Worm (Caenorhabditis elegans) whole organism, L4 larva: Measurements from ENCODE around the gene btb-5.
A peak's percentile ranks its signal among the peaks of the same experiment; 100 is the strongest.

Experiments used
- F37D6.2 ChIP-seq: sonication (generic microtip); optimal IDR thresholded peaks from 2 replicates; lab custom pipeline; 2016; ENCODE audit warnings: mild to moderate bottlenecking, missing genetic modification characterization, missing compliant biosample characterization
- T20F7.1 ChIP-seq: fragments of 200-800 bp; sonication (Bioruptor generic); optimal IDR thresholded peaks from 2 replicates; lab custom pipeline; 2018; ENCODE audit warnings: mild to moderate bottlenecking, missing genetic modification characterization, missing compliant biosample characterization
- aha-1 ChIP-seq: fragments of 150-350 bp; peaks from one replicate; lab custom pipeline; 2014; ENCODE audit warnings: missing biosample characterization, missing genetic modification characterization
- arid-1 ChIP-seq: fragments of 200-800 bp; sonication (Bioruptor generic); conservative IDR thresholded peaks from 2 replicates; pipeline ENCODE4 v1.3.6; 2022; ENCODE audit warnings: missing genetic modification reagents, missing genetic modification characterization, missing compliant biosample characterization
- ceh-20 ChIP-seq: fragments of 200-800 bp; sonication (Bioruptor generic); IDR thresholded peaks from 2 replicates; pipeline ENCODE4 v1.3.6; 2022; ENCODE audit warnings: missing genetic modification reagents, missing genetic modification characterization, missing compliant biosample characterization
- ces-1 ChIP-seq: fragments of 150-350 bp; sonication (generic microtip); optimal IDR thresholded peaks from 4 replicates; lab custom pipeline; 2014; ENCODE audit warnings: missing biosample characterization, missing genetic modification reagents, missing genetic modification characterization
- daf-16 ChIP-seq, 3 experiments: sonication (generic microtip); optimal IDR thresholded peaks; 2 replicates each; lab custom pipeline; 2016 to 2017; ENCODE audit warnings: missing genetic modification characterization in 3 of 3, missing genetic modification reagents in 3 of 3, mild to moderate bottlenecking in 2 of 3, missing compliant biosample characterization in 2 of 3, missing biosample characterization in 1 of 3, moderate library complexity in 1 of 3
- dmd-6 ChIP-seq: fragments of 200-800 bp; sonication (Bioruptor generic); IDR thresholded peaks from 2 replicates; pipeline ENCODE4 v1.3.6; 2022; ENCODE audit warnings: missing genetic modification reagents, missing genetic modification characterization, missing compliant biosample characterization
- dmd-9 ChIP-seq: fragments of 200-800 bp; sonication (Bioruptor generic); IDR thresholded peaks from 2 replicates; pipeline ENCODE4 v1.3.6; 2022; ENCODE audit warnings: missing genetic modification reagents, missing genetic modification characterization, missing compliant biosample characterization
- duxl-1 ChIP-seq: sonication (generic microtip); optimal IDR thresholded peaks from 2 replicates; lab custom pipeline; 2016; ENCODE audit warnings: mild to moderate bottlenecking, missing genetic modification characterization, moderate library complexity, missing compliant biosample characterization; ENCODE audit not compliant: poor library complexity
- egl-43 ChIP-seq: fragments of 200-800 bp; sonication (Bioruptor generic); IDR thresholded peaks from 2 replicates; pipeline ENCODE4 v1.3.6; 2022; ENCODE audit warnings: missing genetic modification reagents, missing genetic modification characterization, missing compliant biosample characterization
- fos-1 ChIP-seq: fragments of 150-350 bp; optimal IDR thresholded peaks from 2 replicates; lab custom pipeline; 2014; ENCODE audit warnings: missing biosample characterization, missing genetic modification characterization
- hif-1 ChIP-seq, 2 experiments: sonication (generic microtip); optimal IDR thresholded peaks; 2 replicates each; lab custom pipeline; 2016 to 2017; ENCODE audit warnings: missing compliant biosample characterization in 2 of 2, missing genetic modification characterization in 2 of 2, missing genetic modification reagents in 2 of 2, missing genotype in 2 of 2, mild to moderate bottlenecking in 1 of 2
- hlh-11 ChIP-seq: fragments of 200-800 bp; sonication (Bioruptor generic); optimal IDR thresholded peaks from 2 replicates; lab custom pipeline; 2018; ENCODE audit warnings: mild to moderate bottlenecking, missing genetic modification characterization, missing compliant biosample characterization
- hlh-30 ChIP-seq: sonication (generic microtip); optimal IDR thresholded peaks from 2 replicates; lab custom pipeline; 2017; ENCODE audit warnings: antibody characterized with exemption, mild to moderate bottlenecking, missing genetic modification characterization, missing compliant biosample characterization; ENCODE audit not compliant: insufficient read depth
- hmg-1.1 ChIP-seq: fragments of 200-800 bp; sonication (Bioruptor generic); IDR thresholded peaks from 2 replicates; pipeline ENCODE4 v1.3.6; 2022; ENCODE audit warnings: missing genetic modification reagents, missing genetic modification characterization, missing compliant biosample characterization
- lin-15B ChIP-seq: fragments of 150-350 bp; sonication (generic microtip); optimal IDR thresholded peaks from 3 replicates; lab custom pipeline; 2014; ENCODE audit warnings: missing biosample characterization, missing genetic modification characterization
- lin-38 ChIP-seq: fragments of 200-800 bp; sonication (Bioruptor generic); IDR thresholded peaks from 2 replicates; pipeline ENCODE4 v1.3.6; 2022; ENCODE audit warnings: missing genetic modification reagents, missing genetic modification characterization, missing compliant biosample characterization
- lin-39 ChIP-seq: fragments of 150-350 bp; optimal IDR thresholded peaks from 2 replicates; lab custom pipeline; 2014; ENCODE audit warnings: missing biosample characterization, missing genetic modification reagents, missing genetic modification characterization
- lir-3 ChIP-seq: sonication (generic microtip); optimal IDR thresholded peaks from 2 replicates; lab custom pipeline; 2016; ENCODE audit warnings: mild to moderate bottlenecking, missing genetic modification characterization, missing compliant biosample characterization
- lsy-2 ChIP-seq, 2 experiments: fragments of 150-350 bp in 1 of 2; sonication (generic microtip) in 1 of 2; optimal IDR thresholded peaks; 2 replicates each; lab custom pipeline; 2014 to 2017; ENCODE audit warnings: missing biosample characterization in 2 of 2, missing genetic modification characterization in 2 of 2
- madf-5 ChIP-seq, 2 experiments: fragments of 200-800 bp; sonication (Bioruptor generic); IDR thresholded peaks; 2 replicates each; pipeline ENCODE4 v1.3.6; 2022; ENCODE audit warnings: missing compliant biosample characterization in 2 of 2, missing genetic modification characterization in 2 of 2
- mdl-1 ChIP-seq, 2 experiments: fragments of 150-350 bp in 1 of 2; sonication (generic microtip) in 1 of 2; optimal IDR thresholded peaks; 2 replicates each; lab custom pipeline; 2014 to 2017; ENCODE audit warnings: missing biosample characterization in 2 of 2, missing genetic modification characterization in 2 of 2
- mep-1 ChIP-seq: fragments of 150-350 bp; sonication (generic microtip); optimal IDR thresholded peaks from 3 replicates; lab custom pipeline; 2014; ENCODE audit warnings: missing biosample characterization, missing genetic modification characterization
- nhr-111 ChIP-seq: fragments of 200-800 bp; sonication (Bioruptor generic); optimal IDR thresholded peaks from 2 replicates; lab custom pipeline; 2018; ENCODE audit warnings: mild to moderate bottlenecking, missing genetic modification characterization, missing compliant biosample characterization
- nhr-237 ChIP-seq: sonication (generic microtip); optimal IDR thresholded peaks from 2 replicates; lab custom pipeline; 2017; ENCODE audit warnings: missing biosample characterization, missing genetic modification characterization
- nhr-25 ChIP-seq: sonication (generic microtip); optimal IDR thresholded peaks from 2 replicates; lab custom pipeline; 2017; ENCODE audit warnings: missing genetic modification characterization, mild to moderate bottlenecking, missing compliant biosample characterization, antibody characterized with exemption, moderate library complexity, borderline replicate concordance; ENCODE audit not compliant: insufficient read depth
- nhr-41 ChIP-seq: fragments of 200-800 bp; sonication (Bioruptor generic); IDR thresholded peaks from 2 replicates; pipeline ENCODE4 v1.3.6; 2022; ENCODE audit warnings: missing genetic modification reagents, missing genetic modification characterization, missing compliant biosample characterization
- nhr-42 ChIP-seq: fragments of 200-800 bp; sonication (Bioruptor generic); IDR thresholded peaks from 2 replicates; pipeline ENCODE4 v1.3.6; 2022; ENCODE audit warnings: missing genetic modification characterization, missing compliant biosample characterization
- nhr-48 ChIP-seq: sonication (generic microtip); optimal IDR thresholded peaks from 2 replicates; lab custom pipeline; 2016; ENCODE audit warnings: mild to moderate bottlenecking, missing genetic modification characterization, missing compliant biosample characterization
- saeg-2 ChIP-seq: fragments of 200-800 bp; sonication (Bioruptor generic); IDR thresholded peaks from 2 replicates; pipeline ENCODE4 v1.3.6; 2022; ENCODE audit warnings: missing genetic modification reagents, missing genetic modification characterization, missing compliant biosample characterization
- set-16 ChIP-seq: fragments of 200-800 bp; sonication (Bioruptor generic); IDR thresholded peaks from 2 replicates; pipeline ENCODE4 v1.3.6; 2022; ENCODE audit warnings: missing genetic modification reagents, missing genetic modification characterization, missing compliant biosample characterization
- snpc-4 ChIP-seq: fragments of 150-350 bp; optimal IDR thresholded peaks from 2 replicates; lab custom pipeline; 2014; ENCODE audit warnings: missing biosample characterization, missing genetic modification characterization
- spr-3 ChIP-seq: fragments of 200-800 bp; sonication (Bioruptor generic); optimal IDR thresholded peaks from 2 replicates; lab custom pipeline; 2018; ENCODE audit warnings: mild to moderate bottlenecking, missing genetic modification characterization, missing compliant biosample characterization
- tag-97 ChIP-seq: fragments of 200-800 bp; sonication (Bioruptor generic); IDR thresholded peaks from 2 replicates; pipeline ENCODE4 v1.3.6; 2022; ENCODE audit warnings: missing genetic modification characterization, missing compliant biosample characterization
- unc-39 ChIP-seq: sonication (generic microtip); optimal IDR thresholded peaks from 2 replicates; lab custom pipeline; 2017; ENCODE audit warnings: missing biosample characterization, missing genetic modification characterization
- unc-62 ChIP-seq, 3 experiments: fragments of 150-350 bp in 1 of 3; sonication (generic microtip); optimal IDR thresholded peaks in 2 of 3; peaks in 1 of 3; 1 replicate in 1 of 3; 2 replicates in 2 of 3; lab custom pipeline; 2014 to 2017; ENCODE audit warnings: missing biosample characterization in 3 of 3, missing genetic modification characterization in 3 of 3, missing genetic modification reagents in 3 of 3, missing genotype in 1 of 3
- zag-1 ChIP-seq: fragments of 150-350 bp; optimal IDR thresholded peaks from 2 replicates; lab custom pipeline; 2014; ENCODE audit warnings: missing biosample characterization, missing genetic modification characterization
- zfp-3 ChIP-seq: fragments of 200-800 bp; sonication (Bioruptor generic); conservative IDR thresholded peaks from 2 replicates; pipeline ENCODE4 v1.3.6; 2022; ENCODE audit warnings: missing genetic modification reagents, missing genetic modification characterization, missing compliant biosample characterization

btb-5 gene

ce11 chrIII:25582-25996, 35.4 kb downstream of the btb-5 start (continued):
- TF ChIP-seq lin-39 (tag; lab: Kevin White, UChicago) (no peak), nhr-25 (tag; lab: Kevin White, UChicago) (no peak), lin-38 (GFP tag; lab: Robert Waterston, UW) (0 out of 2 replicates have a peak, but pooled peaks have one; percentile 11), tag-97 (GFP tag; lab: Robert Waterston, UW) (0 out of 2 replicates have a peak, but pooled peaks have one; percentile 12), egl-43 (GFP tag; lab: Robert Waterston, UW) (peak; percentile 84), zag-1 (tag; lab: Kevin White, UChicago) (peak; percentile 32), T20F7.1 (no peak), nhr-42 (GFP tag; lab: Robert Waterston, UW) (no peak), saeg-2 (GFP tag; lab: Robert Waterston, UW) (no peak), fos-1 (tag; lab: Kevin White, UChicago) (no peak), mdl-1 (tag; optimal IDR thresholded peaks at IDR 0.05; lab: Kevin White, UChicago) (peak; percentile 69 to 72), dmd-6 (GFP tag; lab: Robert Waterston, UW) (peak; percentile 47), dmd-9 (GFP tag; lab: Robert Waterston, UW) (no peak), ceh-20 (GFP tag; lab: Robert Waterston, UW) (peak; percentile 68), ces-1 (GFP tag; lab: Kevin White, UChicago) (no peak), unc-39 (tag; lab: Kevin White, UChicago) (no peak), nhr-111 (GFP tag; lab: Kevin White, UChicago) (no peak), lir-3 (tag; lab: Kevin White, UChicago) (no peak), nhr-48 (peak; percentile 76), snpc-4 (tag; lab: Kevin White, UChicago) (no peak), daf-16 (GFP tag; optimal IDR thresholded peaks at IDR 0.05; lab: Kevin White, UChicago) (no peak), daf-16 (tag; optimal IDR thresholded peaks at IDR 0.05; lab: Kevin White, UChicago) (no peak), hif-1 (tag; optimal IDR thresholded peaks at IDR 0.05; lab: Kevin White, UChicago) (peak in 1 of 2 experiments; percentile 80), nhr-237 (tag; lab: Kevin White, UChicago) (no peak), mep-1 (tag; lab: Kevin White, UChicago) (peak; percentile 46), lin-15B (tag; lab: Kevin White, UChicago) (no peak), hlh-30 (tag; lab: Kevin White, UChicago) (peak; percentile 94), aha-1 (tag; lab: Kevin White, UChicago) (peak; percentile 93), hmg-1.1 (peak; percentile 82), arid-1 (GFP tag; lab: Robert Waterston, UW) (peak; percentile 65; the same call in 1 of the 2 replicates), madf-5 (GFP tag; IDR thresholded peaks at IDR 0.05; lab: Robert Waterston, UW) (no peak), lsy-2 (tag; optimal IDR thresholded peaks at IDR 0.05; lab: Kevin White, UChicago) (peak; percentile 61 to 68), hlh-11 (tag; lab: Kevin White, UChicago) (peak; percentile 84), set-16 (GFP tag; lab: Robert Waterston, UW) (peak; percentile 97), unc-62 (GFP tag; optimal IDR thresholded peaks at IDR 0.05 in 1 of 2; lab: Kevin White, UChicago) (peak in 1 of 2 experiments; percentile 61), unc-62 (tag; optimal IDR thresholded peaks at IDR 0.05; lab: Kevin White, UChicago) (no peak), nhr-41 (GFP tag; lab: Robert Waterston, UW) (no peak), F37D6.2 (tag; lab: Kevin White, UChicago) (peak; percentile 80), spr-3 (peak; percentile 1)

ce11 chrIII:23862-24261, 37.1 kb downstream of the btb-5 start, which contains the start of gene H10E21.5:
Gene H10E21.5, minus strand, starts transcription at chrIII:23962.
- TF ChIP-seq zfp-3: no peak
- no peak for TF ChIP-seq duxl-1 (tag; lab: Kevin White, UChicago)
- TF ChIP-seq, all 104 proteins: peak for 0
